Fruit fly (Drosophila melanogaster) whole organism, embryonic: Measurements from ENCODE around the gene Tnpo-SR.

ENCODE experiments used
- Abd-B ChIP-seq: fragments of 200-800 bp; sonication (Bioruptor generic); optimal IDR thresholded peaks from 2 replicates; lab custom pipeline; 2018; ENCODE audit warnings: missing biosample characterization, mild to moderate bottlenecking, missing genetic modification characterization, moderate library complexity
- Adf1 ChIP-seq: fragments of 200-800 bp; sonication (Bioruptor generic); IDR thresholded peaks from 2 replicates; pipeline ENCODE4 v1.3.6; 2022; ENCODE audit warnings: missing biosample characterization, missing genetic modification characterization
- Bteb2 ChIP-seq: fragments of 200-800 bp; sonication (Bioruptor generic); optimal IDR thresholded peaks from 2 replicates; lab custom pipeline; 2016; ENCODE audit warnings: missing biosample characterization, missing genetic modification characterization
- CG17612 ChIP-seq: fragments of 200-800 bp; sonication (Bioruptor generic); IDR thresholded peaks from 2 replicates; pipeline ENCODE4 v1.3.6; 2022; ENCODE audit warnings: missing biosample characterization, missing genetic modification characterization
- CG6689 ChIP-seq: fragments of 200-800 bp; sonication (Bioruptor generic); IDR thresholded peaks from 2 replicates; pipeline ENCODE4 v1.3.6; 2022; ENCODE audit warnings: missing biosample characterization, missing genetic modification characterization
- Dll ChIP-seq: fragments of 200-800 bp; sonication (Bioruptor generic); IDR thresholded peaks from 4 replicates; pipeline ENCODE4 v1.3.6; 2022; ENCODE audit warnings: missing biosample characterization, missing genetic modification characterization; ENCODE audit not compliant: partially characterized antibody
- Hand ChIP-seq: fragments of 200-800 bp; sonication (Bioruptor generic); optimal IDR thresholded peaks from 2 replicates; lab custom pipeline; 2017; ENCODE audit warnings: mild to moderate bottlenecking, missing biosample characterization, missing genetic modification reagents, missing genetic modification characterization
- Mrtf ChIP-seq: fragments of 200-800 bp; sonication (Bioruptor generic); IDR thresholded peaks from 3 replicates; pipeline ENCODE4 v1.3.6; 2022; ENCODE audit warnings: missing biosample characterization, missing genetic modification characterization
- PHDP ChIP-seq: fragments of 200-800 bp; sonication (Bioruptor generic); optimal IDR thresholded peaks from 3 replicates; lab custom pipeline; 2018; ENCODE audit warnings: missing biosample characterization, mild to moderate bottlenecking, missing genetic modification characterization, moderate library complexity
- Ptx1 ChIP-seq: fragments of 200-800 bp; sonication (Bioruptor generic); IDR thresholded peaks from 2 replicates; pipeline ENCODE4 v1.3.6; 2022; ENCODE audit warnings: missing biosample characterization, missing genetic modification characterization
- Sox102F ChIP-seq: fragments of 200-800 bp; sonication (Bioruptor generic); optimal IDR thresholded peaks from 2 replicates; lab custom pipeline; 2018; ENCODE audit warnings: missing biosample characterization, mild to moderate bottlenecking, missing genetic modification characterization, moderate library complexity
- aop ChIP-seq: fragments of 200-800 bp; sonication (Bioruptor generic); IDR thresholded peaks from 2 replicates; pipeline ENCODE4 v1.3.6; 2022; ENCODE audit warnings: missing biosample characterization, missing genetic modification characterization
- dan ChIP-seq: fragments of 200-800 bp; sonication (Bioruptor generic); IDR thresholded peaks from 2 replicates; pipeline ENCODE4 v1.3.6; 2022; ENCODE audit warnings: missing biosample characterization, missing genetic modification characterization
- zen2 ChIP-seq: fragments of 200-800 bp; sonication (Bioruptor generic); IDR thresholded peaks from 3 replicates; pipeline ENCODE4 v1.3.6; 2022; ENCODE audit warnings: missing biosample characterization, missing genetic modification characterization; ENCODE audit not compliant: partially characterized antibody

- TF ChIP-seq zen2 = no peak
- no peak for TF ChIP-seq Abd-B
- no peak for TF ChIP-seq Mrtf (GFP tag; lab: Robert Waterston, UW)
- TF ChIP-seq Ptx1 (GFP tag; lab: Robert Waterston, UW) = no peak
- TF ChIP-seq Hand = no peak
- TF ChIP-seq Adf1 (GFP tag; lab: Robert Waterston, UW) = no peak
- TF ChIP-seq Sox102F (GFP tag; lab: Kevin White, UChicago) = no peak
- no peak for TF ChIP-seq CG6689 (GFP tag; lab: Robert Waterston, UW)
- no peak for TF ChIP-seq Bteb2 (GFP tag; lab: Kevin White, UChicago)
- no peak for TF ChIP-seq CG17612 (GFP tag; lab: Robert Waterston, UW)
- TF ChIP-seq dan = no peak
- no peak for TF ChIP-seq PHDP (tag; lab: Kevin White, UChicago)
- no peak for TF ChIP-seq Dll
- no peak for TF ChIP-seq aop (GFP tag; lab: Robert Waterston, UW)
Observed at dm6 chr2L:2757930-2758556, 1.7 kb upstream of the Tnpo-SR start.
